Worm (Caenorhabditis elegans) whole organism, L4 larva: ENCODE results near the gene F10A3.4.

Experiments used
- F10B5.3 ChIP-seq: sonication (generic microtip); optimal IDR thresholded peaks from 2 replicates; lab custom pipeline; 2016; ENCODE audit warnings: mild to moderate bottlenecking, missing genetic modification characterization, missing compliant biosample characterization
- F37D6.2 ChIP-seq: sonication (generic microtip); optimal IDR thresholded peaks from 2 replicates; lab custom pipeline; 2016; ENCODE audit warnings: mild to moderate bottlenecking, missing genetic modification characterization, missing compliant biosample characterization
- F44E2.7 ChIP-seq: fragments of 200-800 bp; sonication (Bioruptor generic); IDR thresholded peaks from 2 replicates; pipeline ENCODE4 v2.1.2; 2022; ENCODE audit warnings: missing genetic modification characterization, missing compliant biosample characterization
- T26A8.4 ChIP-seq: fragments of 200-800 bp; sonication (Bioruptor generic); IDR thresholded peaks from 2 replicates; pipeline ENCODE4 v1.3.6; 2022; ENCODE audit warnings: missing genetic modification characterization, missing compliant biosample characterization
- Y5F2A.4 ChIP-seq: fragments of 200-800 bp; sonication (Bioruptor generic); optimal IDR thresholded peaks from 2 replicates; lab custom pipeline; 2018; ENCODE audit warnings: mild to moderate bottlenecking, missing genetic modification characterization, missing compliant biosample characterization
- ZK337.2 ChIP-seq: fragments of 200-800 bp; sonication (Bioruptor generic); IDR thresholded peaks from 2 replicates; pipeline ENCODE4 v1.3.6; 2022; ENCODE audit warnings: missing genetic modification reagents, missing genetic modification characterization, missing compliant biosample characterization
- ZK546.5 ChIP-seq, 2 experiments: sonication (generic microtip); optimal IDR thresholded peaks; 2 replicates each; lab custom pipeline; 2017; ENCODE audit warnings: missing biosample characterization in 2 of 2, missing genetic modification characterization in 2 of 2
- arid-1 ChIP-seq: fragments of 200-800 bp; sonication (Bioruptor generic); conservative IDR thresholded peaks from 2 replicates; pipeline ENCODE4 v1.3.6; 2022; ENCODE audit warnings: missing genetic modification reagents, missing genetic modification characterization, missing compliant biosample characterization
- attf-4 ChIP-seq: sonication (generic microtip); optimal IDR thresholded peaks from 3 replicates; lab custom pipeline; 2017; ENCODE audit warnings: missing biosample characterization, missing genetic modification characterization
- ceh-32 ChIP-seq: sonication (generic microtip); optimal IDR thresholded peaks from 2 replicates; lab custom pipeline; 2016; ENCODE audit warnings: mild to moderate bottlenecking, missing genetic modification characterization, missing compliant biosample characterization; ENCODE audit not compliant: poor library complexity
- ceh-62 ChIP-seq: sonication (generic microtip); optimal IDR thresholded peaks from 2 replicates; lab custom pipeline; 2017; ENCODE audit warnings: missing biosample characterization, missing genetic modification characterization
- ceh-82 ChIP-seq: sonication (generic microtip); optimal IDR thresholded peaks from 2 replicates; lab custom pipeline; 2017; ENCODE audit warnings: missing biosample characterization, missing genetic modification characterization
- ces-1 ChIP-seq: fragments of 150-350 bp; sonication (generic microtip); optimal IDR thresholded peaks from 4 replicates; lab custom pipeline; 2014; ENCODE audit warnings: missing biosample characterization, missing genetic modification reagents, missing genetic modification characterization
- cey-2 ChIP-seq: sonication (generic microtip); optimal IDR thresholded peaks from 3 replicates; lab custom pipeline; 2017; ENCODE audit warnings: missing genetic modification characterization, mild to moderate bottlenecking, missing compliant biosample characterization, antibody characterized with exemption, borderline replicate concordance; ENCODE audit not compliant: insufficient read depth
- ctbp-1 ChIP-seq: fragments of 200-800 bp; sonication (Bioruptor generic); IDR thresholded peaks from 2 replicates; pipeline ENCODE4 v1.3.6; 2022; ENCODE audit warnings: missing genetic modification reagents, missing genetic modification characterization, missing compliant biosample characterization
- daf-12 ChIP-seq: fragments of 150-350 bp; optimal IDR thresholded peaks from 2 replicates; lab custom pipeline; 2014; ENCODE audit warnings: missing biosample characterization, missing genetic modification reagents, missing genetic modification characterization
- daf-8 ChIP-seq: fragments of 200-800 bp; sonication (Bioruptor generic); IDR thresholded peaks from 2 replicates; pipeline ENCODE4 v1.3.6; 2022; ENCODE audit warnings: missing genetic modification characterization, missing compliant biosample characterization
- dmd-6 ChIP-seq: fragments of 200-800 bp; sonication (Bioruptor generic); IDR thresholded peaks from 2 replicates; pipeline ENCODE4 v1.3.6; 2022; ENCODE audit warnings: missing genetic modification reagents, missing genetic modification characterization, missing compliant biosample characterization
- dve-1 ChIP-seq: sonication (generic microtip); optimal IDR thresholded peaks from 2 replicates; lab custom pipeline; 2017; ENCODE audit warnings: antibody characterized with exemption, mild to moderate bottlenecking, missing genetic modification characterization, missing compliant biosample characterization; ENCODE audit not compliant: insufficient read depth
- egl-27 ChIP-seq: sonication (generic microtip); optimal IDR thresholded peaks from 3 replicates; lab custom pipeline; 2017; ENCODE audit warnings: missing biosample characterization, missing genetic modification reagents, missing genetic modification characterization
- egl-43 ChIP-seq: fragments of 200-800 bp; sonication (Bioruptor generic); IDR thresholded peaks from 2 replicates; pipeline ENCODE4 v1.3.6; 2022; ENCODE audit warnings: missing genetic modification reagents, missing genetic modification characterization, missing compliant biosample characterization
- hlh-11 ChIP-seq: fragments of 200-800 bp; sonication (Bioruptor generic); optimal IDR thresholded peaks from 2 replicates; lab custom pipeline; 2018; ENCODE audit warnings: mild to moderate bottlenecking, missing genetic modification characterization, missing compliant biosample characterization
- hmg-1.1 ChIP-seq: fragments of 200-800 bp; sonication (Bioruptor generic); IDR thresholded peaks from 2 replicates; pipeline ENCODE4 v1.3.6; 2022; ENCODE audit warnings: missing genetic modification reagents, missing genetic modification characterization, missing compliant biosample characterization
- lim-7 ChIP-seq: fragments of 200-800 bp; sonication (Bioruptor generic); IDR thresholded peaks from 2 replicates; pipeline ENCODE4 v1.3.6; 2022; ENCODE audit warnings: missing genetic modification characterization, missing compliant biosample characterization
- lin-1 ChIP-seq: fragments of 200-800 bp; sonication (Bioruptor generic); IDR thresholded peaks from 2 replicates; pipeline ENCODE4 v1.3.6; 2022; ENCODE audit warnings: missing genetic modification reagents, missing genetic modification characterization, missing compliant biosample characterization
- lin-29 ChIP-seq: fragments of 200-800 bp; sonication (Bioruptor generic); IDR thresholded peaks from 2 replicates; pipeline ENCODE4 v1.3.6; 2022; ENCODE audit warnings: missing genetic modification reagents, missing genetic modification characterization, missing compliant biosample characterization
- lir-3 ChIP-seq: sonication (generic microtip); optimal IDR thresholded peaks from 2 replicates; lab custom pipeline; 2016; ENCODE audit warnings: mild to moderate bottlenecking, missing genetic modification characterization, missing compliant biosample characterization
- mep-1 ChIP-seq: fragments of 150-350 bp; sonication (generic microtip); optimal IDR thresholded peaks from 3 replicates; lab custom pipeline; 2014; ENCODE audit warnings: missing biosample characterization, missing genetic modification characterization
- mxl-3 ChIP-seq: fragments of 200-800 bp; sonication (Bioruptor generic); optimal IDR thresholded peaks from 2 replicates; lab custom pipeline; 2018; ENCODE audit warnings: mild to moderate bottlenecking, missing genetic modification characterization, missing compliant biosample characterization
- nhr-111 ChIP-seq: fragments of 200-800 bp; sonication (Bioruptor generic); optimal IDR thresholded peaks from 2 replicates; lab custom pipeline; 2018; ENCODE audit warnings: mild to moderate bottlenecking, missing genetic modification characterization, missing compliant biosample characterization
- nhr-237 ChIP-seq: sonication (generic microtip); optimal IDR thresholded peaks from 2 replicates; lab custom pipeline; 2017; ENCODE audit warnings: missing biosample characterization, missing genetic modification characterization
- nhr-41 ChIP-seq: fragments of 200-800 bp; sonication (Bioruptor generic); IDR thresholded peaks from 2 replicates; pipeline ENCODE4 v1.3.6; 2022; ENCODE audit warnings: missing genetic modification reagents, missing genetic modification characterization, missing compliant biosample characterization
- nhr-6 ChIP-seq: fragments of 150-350 bp; optimal IDR thresholded peaks from 2 replicates; lab custom pipeline; 2014; ENCODE audit warnings: missing biosample characterization, missing genetic modification characterization
- nhr-76 ChIP-seq: fragments of 150-350 bp; optimal IDR thresholded peaks from 2 replicates; lab custom pipeline; 2014; ENCODE audit warnings: missing biosample characterization, missing genetic modification characterization
- sdz-12 ChIP-seq: fragments of 200-800 bp; sonication (Bioruptor generic); optimal IDR thresholded peaks from 2 replicates; lab custom pipeline; 2018; ENCODE audit warnings: mild to moderate bottlenecking, missing genetic modification characterization, missing compliant biosample characterization
- set-16 ChIP-seq: fragments of 200-800 bp; sonication (Bioruptor generic); IDR thresholded peaks from 2 replicates; pipeline ENCODE4 v1.3.6; 2022; ENCODE audit warnings: missing genetic modification reagents, missing genetic modification characterization, missing compliant biosample characterization
- tag-97 ChIP-seq: fragments of 200-800 bp; sonication (Bioruptor generic); IDR thresholded peaks from 2 replicates; pipeline ENCODE4 v1.3.6; 2022; ENCODE audit warnings: missing genetic modification characterization, missing compliant biosample characterization
- tra-1 ChIP-seq: fragments of 200-800 bp; sonication (Bioruptor generic); IDR thresholded peaks from 2 replicates; pipeline ENCODE4 v1.3.6; 2022; ENCODE audit warnings: missing genetic modification reagents, missing genetic modification characterization, missing compliant biosample characterization
- vab-7 ChIP-seq: fragments of 200-800 bp; sonication (Bioruptor generic); IDR thresholded peaks from 2 replicates; pipeline ENCODE4 v1.3.6; 2022; ENCODE audit warnings: missing genetic modification reagents, missing genetic modification characterization, missing compliant biosample characterization
- zfp-3 ChIP-seq: fragments of 200-800 bp; sonication (Bioruptor generic); conservative IDR thresholded peaks from 2 replicates; pipeline ENCODE4 v1.3.6; 2022; ENCODE audit warnings: missing genetic modification reagents, missing genetic modification characterization, missing compliant biosample characterization
- ztf-7 ChIP-seq: fragments of 150-350 bp; optimal IDR thresholded peaks from 2 replicates; lab custom pipeline; 2014; ENCODE audit warnings: missing biosample characterization, missing genetic modification characterization

F10A3.4 gene

DNA sequence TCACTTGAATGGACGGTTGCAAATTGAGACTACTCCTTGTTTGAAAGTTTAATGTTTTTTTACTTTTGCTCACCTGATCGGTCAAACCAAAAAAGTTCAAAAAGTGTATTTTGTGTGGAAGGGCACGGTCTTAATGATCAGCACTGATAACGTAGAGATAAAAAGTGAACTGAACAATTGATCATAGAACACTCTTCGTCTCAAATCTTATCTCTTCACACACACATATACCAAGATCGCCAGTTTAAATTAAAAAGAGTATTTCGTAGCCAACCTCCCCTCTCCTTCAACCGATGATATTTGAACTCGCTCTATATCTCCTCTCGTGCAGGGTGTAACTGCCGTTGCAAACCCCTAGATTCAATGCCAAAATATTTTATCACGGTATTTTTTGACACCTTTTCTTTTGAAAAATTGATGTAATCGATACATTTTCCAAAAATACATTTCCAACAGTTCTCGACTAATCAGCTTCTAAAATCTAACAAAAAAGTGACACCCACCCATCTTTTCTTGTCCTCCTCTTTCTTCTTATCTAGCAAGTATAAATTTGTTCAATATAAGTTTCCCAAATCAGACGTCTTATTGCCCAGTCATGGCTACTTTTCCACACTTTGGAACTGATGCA, 48.7 kb upstream of the F10A3.4 start, which contains the start of gene cth-1 (continued):
- TF ChIP-seq dmd-6 (GFP tag; lab: Robert Waterston, UW) (peak; percentile 69), nhr-76 (no peak), nhr-6 (tag; lab: Kevin White, UChicago) (no peak), T26A8.4 (no peak), F37D6.2 (tag; lab: Kevin White, UChicago) (no peak), mxl-3 (no peak), lim-7 (GFP tag; lab: Robert Waterston, UW) (no peak), Y5F2A.4 (GFP tag; lab: Kevin White, UChicago) (no peak), lir-3 (tag; lab: Kevin White, UChicago) (no peak), ZK546.5 (tag; optimal IDR thresholded peaks at IDR 0.05; lab: Kevin White, UChicago) (no peak), hmg-1.1 (GFP tag; lab: Robert Waterston, UW) (no peak), hlh-11 (peak; percentile 27), ztf-7 (tag; lab: Kevin White, UChicago) (no peak), arid-1 (GFP tag; lab: Robert Waterston, UW) (no peak), nhr-41 (GFP tag; lab: Robert Waterston, UW) (no peak), ZK337.2 (GFP tag; lab: Robert Waterston, UW) (no peak), lin-1 (GFP tag; lab: Robert Waterston, UW) (no peak), ctbp-1 (no peak), set-16 (no peak), ces-1 (no peak), sdz-12 (GFP tag; lab: Kevin White, UChicago) (no peak), mep-1 (no peak), ceh-82 (tag; lab: Kevin White, UChicago) (no peak), ceh-32 (no peak), nhr-237 (tag; lab: Kevin White, UChicago) (no peak), daf-8 (GFP tag; lab: Robert Waterston, UW) (no peak), daf-12 (no peak), egl-43 (GFP tag; lab: Robert Waterston, UW) (no peak), vab-7 (GFP tag; lab: Robert Waterston, UW) (no peak), tag-97 (no peak), F10B5.3 (tag; lab: Kevin White, UChicago) (no peak), ceh-62 (no peak), cey-2 (tag; lab: Kevin White, UChicago) (no peak)

- no peak for TF ChIP-seq ztf-7 (tag; lab: Kevin White, UChicago)
- no peak for TF ChIP-seq dve-1 (tag; lab: Kevin White, UChicago)
- TF ChIP-seq zfp-3 (GFP tag; lab: Robert Waterston, UW) = no peak
- TF ChIP-seq mxl-3 = no peak
- TF ChIP-seq nhr-6 (tag; lab: Kevin White, UChicago) = no peak
- no peak for TF ChIP-seq F44E2.7 (GFP tag; lab: Robert Waterston, UW)
- no peak for TF ChIP-seq lin-29
- TF ChIP-seq nhr-111 = no peak
- TF ChIP-seq daf-8 (GFP tag; lab: Robert Waterston, UW) = no peak
- TF ChIP-seq egl-27 = no peak
- no peak for TF ChIP-seq vab-7 (GFP tag; lab: Robert Waterston, UW)
- TF ChIP-seq attf-4 (tag; lab: Kevin White, UChicago) = no peak
- TF ChIP-seq tra-1 = no peak
- TF ChIP-seq, all 104 proteins: peak for 0
Measured at ce11 chrV:16103594-16103993, 45.3 kb upstream of the F10A3.4 start, which contains the start of gene argk-1. Gene argk-1 (plus strand): TSS chrV:16103894.
